Worm (Caenorhabditis elegans): ENCODE data around the gene elc-1.

elc-1 gene

DNA sequence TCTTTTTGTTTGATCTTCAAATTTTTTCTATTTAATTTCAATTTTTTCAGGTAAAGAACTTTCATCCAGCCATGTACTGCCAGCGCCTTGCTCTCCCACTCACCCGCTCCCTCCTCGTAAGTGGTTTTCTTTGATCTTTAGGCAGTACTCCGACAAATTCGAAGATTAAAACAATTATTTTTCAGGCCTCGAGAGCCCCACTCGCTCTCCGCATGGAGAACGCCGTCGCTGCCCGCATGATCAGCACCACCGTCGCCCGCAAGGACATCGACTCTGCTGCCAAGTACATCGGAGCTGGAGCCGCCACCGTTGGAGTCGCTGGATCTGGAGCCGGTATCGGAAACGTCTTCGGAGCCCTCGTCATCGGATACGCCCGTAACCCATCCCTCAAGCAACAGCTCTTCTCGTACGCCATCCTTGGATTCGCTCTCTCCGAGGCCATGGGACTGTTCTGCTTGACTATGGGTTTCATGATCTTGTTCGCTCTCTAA lies 2.2 kb upstream of the elc-1 start, which contains the start of gene Y82E9BR.3:
Y82E9BR.3 (plus strand) TSS at position 51 of the 491 bp plus-strand sequence.
- TF ChIP-seq ZK185.1 (tag; optimal IDR thresholded peaks at IDR 0.05; ENCODE audit: poor library complexity, severe bottlenecking) (no peak), rcor-1 (GFP tag; IDR thresholded peaks at IDR 0.05) (peak; percentile 9; the same call in 1 of the 2 replicates), madf-10 (tag; optimal IDR thresholded peaks at IDR 0.05) (no peak), F33H1.4 (GFP tag; IDR thresholded peaks at IDR 0.05) (no peak), nfyb-1 (GFP tag; IDR thresholded peaks at IDR 0.05) (no peak), lin-35 (GFP tag; optimal IDR thresholded peaks at IDR 0.05) (no peak), sea-2 (GFP tag; IDR thresholded peaks at IDR 0.05) (no peak), mxl-1 (tag; optimal IDR thresholded peaks at IDR 0.05) (no peak), C06A6.2 (GFP tag; conservative IDR thresholded peaks at IDR 0.05) (no peak), ceh-40 (GFP tag; IDR thresholded peaks at IDR 0.05) (0 out of 2 replicates have a peak, but pooled peaks have one; percentile 3), pha-4 (tag; optimal IDR thresholded peaks at IDR 0.05) (no peak), rpc-1 (optimal IDR thresholded peaks at IDR 0.05) (no peak), rpc-1 (tag; optimal IDR thresholded peaks at IDR 0.05) (no peak), cebp-2 (GFP tag; IDR thresholded peaks at IDR 0.05) (no peak), B0261.1 (tag; optimal IDR thresholded peaks at IDR 0.05) (no peak), madf-3 (GFP tag; IDR thresholded peaks at IDR 0.05) (peak; percentile 79), F23B12.7 (tag; optimal IDR thresholded peaks at IDR 0.05; ENCODE audit: insufficient read depth) (no peak), lsl-1 (GFP tag; optimal IDR thresholded peaks at IDR 0.05) (no peak), snpc-1.3 (tag; optimal IDR thresholded peaks at IDR 0.05; ENCODE audit: insufficient read depth) (no peak), him-1 (tag; optimal IDR thresholded peaks at IDR 0.05) (no peak), let-526 (GFP tag; IDR thresholded peaks at IDR 0.05) (no peak), B0035.1 (tag; optimal IDR thresholded peaks at IDR 0.05) (no peak), ccch-3 (GFP tag; optimal IDR thresholded peaks at IDR 0.05) (no peak), efl-1 (GFP tag; optimal IDR thresholded peaks at IDR 0.05) (no peak), dox-1 (GFP tag; IDR thresholded peaks at IDR 0.05) (no peak; the same call in 1 of the 2 replicates), nfya-1 (tag; optimal IDR thresholded peaks at IDR 0.05; ENCODE audit: borderline replicate concordance, insufficient read depth) (no peak), Y79H2A.3 (GFP tag; conservative IDR thresholded peaks at IDR 0.05) (no peak), lir-1 (GFP tag; conservative IDR thresholded peaks at IDR 0.05) (no peak), F39B2.1 (GFP tag; IDR thresholded peaks at IDR 0.05) (peak; percentile 49; the same call in 1 of the 2 replicates), zfh-2 (GFP tag; conservative IDR thresholded peaks at IDR 0.05) (peak; percentile 87), repo-1 (tag; optimal IDR thresholded peaks at IDR 0.05) (no peak), F22D6.2 (tag; optimal IDR thresholded peaks at IDR 0.05) (no peak), die-1 (tag; optimal IDR thresholded peaks at IDR 0.05) (no peak), atf-7 (tag; optimal IDR thresholded peaks at IDR 0.05) (no peak), ztf-18 (tag; optimal IDR thresholded peaks at IDR 0.05) (no peak), Y95B8A.8 (GFP tag; IDR thresholded peaks at IDR 0.05) (no peak), egrh-3 (GFP tag; IDR thresholded peaks at IDR 0.05) (peak; percentile 93), unc-62 (GFP tag; optimal IDR thresholded peaks at IDR 0.05) (no peak), aptf-2 (GFP tag; conservative IDR thresholded peaks at IDR 0.05) (no peak)

DNA sequence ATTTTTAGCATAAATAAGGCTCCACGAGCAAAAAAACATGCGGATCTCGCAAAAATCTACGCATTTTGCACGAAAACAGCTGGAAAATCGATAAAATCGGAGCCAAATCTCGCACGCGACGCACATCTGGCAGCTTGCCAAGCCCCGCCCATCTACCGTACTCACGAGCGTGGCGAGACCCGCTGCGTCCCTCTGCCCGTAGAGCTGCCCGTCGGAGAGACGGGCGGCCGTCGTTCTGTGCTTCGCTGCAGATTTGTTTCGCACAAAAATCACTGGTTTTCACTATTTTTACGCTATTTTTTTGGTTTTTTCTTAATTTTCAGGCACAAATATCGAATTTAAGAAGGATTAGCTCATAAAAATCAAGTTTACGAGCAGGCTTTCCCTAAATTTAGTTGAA lies 1.7 kb upstream of the elc-1 start:
- TF ChIP-seq dpl-1 (GFP tag; optimal IDR thresholded peaks at IDR 0.05) (peak; percentile 29), F23B12.7 (tag; optimal IDR thresholded peaks at IDR 0.05; ENCODE audit: insufficient read depth) (peak; percentile 85), K11D2.4 (GFP tag; IDR thresholded peaks at IDR 0.05) (peak; percentile 66; the same call in 1 of the 2 replicates), zim-3 (tag; optimal IDR thresholded peaks at IDR 0.05) (no peak), hmg-20 (GFP tag; IDR thresholded peaks at IDR 0.05) (peak; percentile 50; the same call in 1 of the 2 replicates), B0336.3 (GFP tag; IDR thresholded peaks at IDR 0.05) (peak; percentile 72), egl-44 (GFP tag; IDR thresholded peaks at IDR 0.05) (0 out of 2 replicates have a peak, but pooled peaks have one; percentile 44), nhr-90 (tag; optimal IDR thresholded peaks at IDR 0.05) (peak; percentile 39), ztf-28 (GFP tag; IDR thresholded peaks at IDR 0.05) (peak; percentile 85; the same call in 1 of the 2 replicates), ekl-4 (GFP tag; IDR thresholded peaks at IDR 0.05) (peak; percentile 74), Y56A3A.18 (GFP tag; IDR thresholded peaks at IDR 0.05) (0 out of 2 replicates have a peak, but pooled peaks have one; percentile 15), let-607 (tag; optimal IDR thresholded peaks at IDR 0.05) (no peak)
